Fruit fly (Drosophila melanogaster) whole organism, adult: ENCODE data around the gene hng2.

Experiments used
- CG11617 ChIP-seq: fragments of 200-800 bp; sonication (Bioruptor generic); optimal IDR thresholded peaks from 2 replicates; lab custom pipeline; 2017; ENCODE audit warnings: mild to moderate bottlenecking, missing biosample characterization, missing genetic modification reagents, missing genetic modification characterization
- CG12768 ChIP-seq: fragments of 200-800 bp; sonication (Bioruptor generic); optimal IDR thresholded peaks from 2 replicates; lab custom pipeline; 2017; ENCODE audit warnings: missing biosample characterization, missing genetic modification characterization, mild to moderate bottlenecking, moderate library complexity, missing genetic modification reagents
- CG14711 ChIP-seq: fragments of 200-800 bp; sonication (Bioruptor generic); optimal IDR thresholded peaks from 2 replicates; lab custom pipeline; 2018; ENCODE audit warnings: missing biosample characterization, mild to moderate bottlenecking, missing genetic modification characterization, moderate library complexity
- CG1620 ChIP-seq: fragments of 200-800 bp; sonication (Bioruptor generic); optimal IDR thresholded peaks from 2 replicates; lab custom pipeline; 2016; ENCODE audit warnings: missing biosample characterization, missing genetic modification characterization
- CG33017 ChIP-seq: fragments of 200-800 bp; sonication (Bioruptor generic); optimal IDR thresholded peaks from 2 replicates; lab custom pipeline; 2018; ENCODE audit warnings: missing biosample characterization, mild to moderate bottlenecking, missing genetic modification characterization, moderate library complexity
- CG5204 ChIP-seq: fragments of 200-800 bp; sonication (Bioruptor generic); optimal IDR thresholded peaks from 2 replicates; lab custom pipeline; 2016; ENCODE audit warnings: missing biosample characterization, missing genetic modification characterization
- CG7045 ChIP-seq: fragments of 200-800 bp; sonication (Bioruptor generic); optimal IDR thresholded peaks from 2 replicates; lab custom pipeline; 2017; ENCODE audit warnings: missing biosample characterization, mild to moderate bottlenecking, missing genetic modification characterization
- CG7101 ChIP-seq: fragments of 200-800 bp; sonication (Bioruptor generic); optimal IDR thresholded peaks from 2 replicates; lab custom pipeline; 2018; ENCODE audit warnings: missing biosample characterization, mild to moderate bottlenecking, missing genetic modification characterization, moderate library complexity
- Clk ChIP-seq: fragments of 200-800 bp; sonication (Bioruptor generic); optimal IDR thresholded peaks from 2 replicates; lab custom pipeline; 2017; ENCODE audit warnings: missing biosample characterization, missing genetic modification characterization
- Crg-1 ChIP-seq: fragments of 200-800 bp; sonication (Bioruptor generic); optimal IDR thresholded peaks from 2 replicates; lab custom pipeline; 2016; ENCODE audit warnings: missing biosample characterization, missing genetic modification characterization
- Hr96 ChIP-seq: fragments of 200-800 bp; sonication (Bioruptor generic); optimal IDR thresholded peaks from 2 replicates; lab custom pipeline; 2016; ENCODE audit warnings: missing biosample characterization, missing genetic modification characterization
- Mnt ChIP-seq: fragments of 200-800 bp; sonication (Bioruptor generic); optimal IDR thresholded peaks from 2 replicates; lab custom pipeline; 2016; ENCODE audit warnings: missing biosample characterization, mild to moderate bottlenecking, missing genetic modification characterization
- bab1 ChIP-seq: fragments of 200-800 bp; sonication (Bioruptor generic); optimal IDR thresholded peaks from 3 replicates; lab custom pipeline; 2019; ENCODE audit warnings: missing biosample characterization, mild to moderate bottlenecking, missing genetic modification characterization, moderate library complexity
- cic ChIP-seq: fragments of 200-800 bp; sonication (Bioruptor generic); optimal IDR thresholded peaks from 2 replicates; lab custom pipeline; 2017; ENCODE audit warnings: missing biosample characterization, mild to moderate bottlenecking, missing genetic modification characterization, moderate library complexity
- cnc ChIP-seq, 2 experiments: fragments of >200 bp; optimal IDR thresholded peaks; 2 replicates each; lab custom pipeline; 2017
- kay ChIP-seq: fragments of 200-800 bp; sonication (Bioruptor generic); peaks from one replicate; lab custom pipeline; 2016; ENCODE audit warnings: missing biosample characterization, missing genetic modification characterization, borderline replicate concordance
- ovo ChIP-seq: fragments of 200-800 bp; sonication (Bioruptor generic); optimal IDR thresholded peaks from 2 replicates; lab custom pipeline; 2016; ENCODE audit warnings: missing biosample characterization, missing genetic modification characterization
- pad ChIP-seq: fragments of 200-800 bp; sonication (Bioruptor generic); optimal IDR thresholded peaks from 3 replicates; lab custom pipeline; 2017; ENCODE audit warnings: missing biosample characterization, missing genetic modification characterization, mild to moderate bottlenecking, moderate library complexity, missing genetic modification reagents
- tj ChIP-seq: fragments of 200-800 bp; sonication (Bioruptor generic); optimal IDR thresholded peaks from 3 replicates; lab custom pipeline; 2017; ENCODE audit warnings: missing biosample characterization, mild to moderate bottlenecking, missing genetic modification characterization, moderate library complexity
- toe ChIP-seq: fragments of 200-800 bp; sonication (Bioruptor generic); optimal IDR thresholded peaks from 2 replicates; lab custom pipeline; 2016; ENCODE audit warnings: missing biosample characterization, missing genetic modification characterization

Gene hng2

dm6 chr3R:8847096-8847639 lies 41.0 kb downstream of the hng2 start:
- peak; percentile 37 for TF ChIP-seq pad (GFP tag; lab: Kevin White, UChicago)
- TF ChIP-seq Crg-1 = no peak
- no peak for TF ChIP-seq CG33017 (tag; lab: Kevin White, UChicago)
- TF ChIP-seq ovo = no peak
- TF ChIP-seq kay = no peak
- TF ChIP-seq CG5204 (GFP tag; lab: Kevin White, UChicago) = no peak
- TF ChIP-seq bab1 = peak; percentile 50
- no peak for TF ChIP-seq CG12768 (GFP tag; lab: Kevin White, UChicago)
- no peak for TF ChIP-seq Clk
- TF ChIP-seq tj (GFP tag; lab: Kevin White, UChicago) = peak; percentile 99
- no peak for TF ChIP-seq Hr96 (GFP tag; lab: Kevin White, UChicago)
- TF ChIP-seq CG7101 (tag; lab: Kevin White, UChicago) = peak; percentile 28
- TF ChIP-seq CG14711 (tag; lab: Kevin White, UChicago) = peak; percentile 45
- no peak for TF ChIP-seq cic (GFP tag; lab: Kevin White, UChicago)
- TF ChIP-seq cnc (optimal IDR thresholded peaks at IDR 0.05; lab: Kevin White, UChicago) = no peak
- TF ChIP-seq CG11617 (GFP tag; lab: Kevin White, UChicago) = no peak
- no peak for TF ChIP-seq toe (GFP tag; lab: Kevin White, UChicago)
- no peak for TF ChIP-seq CG1620
- no peak for TF ChIP-seq Mnt (GFP tag; lab: Kevin White, UChicago)
- TF ChIP-seq CG7045 (GFP tag; lab: Kevin White, UChicago) = no peak

dm6 chr3R:8848190-8848589 lies 42.1 kb downstream of the hng2 start:
- TF ChIP-seq Crg-1 = no peak
- TF ChIP-seq tj (GFP tag; lab: Kevin White, UChicago) = peak; percentile 4

dm6 chr3R:8849373-8850228 lies 43.5 kb downstream of the hng2 start:
- TF ChIP-seq Clk (no peak), CG11617 (GFP tag; lab: Kevin White, UChicago) (no peak), CG7045 (GFP tag; lab: Kevin White, UChicago) (no peak)

dm6 chr3R:8850616-8851015 lies 44.5 kb downstream of the hng2 start:
- no peak for TF ChIP-seq kay
- no peak for TF ChIP-seq toe (GFP tag; lab: Kevin White, UChicago)
- no peak for TF ChIP-seq cic (GFP tag; lab: Kevin White, UChicago)
- TF ChIP-seq tj (GFP tag; lab: Kevin White, UChicago) = no peak
- no peak for TF ChIP-seq CG12768 (GFP tag; lab: Kevin White, UChicago)
- TF ChIP-seq Crg-1 = no peak
- no peak for TF ChIP-seq CG11617 (GFP tag; lab: Kevin White, UChicago)
- TF ChIP-seq CG7045 (GFP tag; lab: Kevin White, UChicago) = no peak
- no peak for TF ChIP-seq CG14711 (tag; lab: Kevin White, UChicago)
- no peak for TF ChIP-seq Mnt (GFP tag; lab: Kevin White, UChicago)
- TF ChIP-seq CG1620 = no peak
- TF ChIP-seq ovo = no peak
- no peak for TF ChIP-seq Hr96 (GFP tag; lab: Kevin White, UChicago)
- no peak for TF ChIP-seq CG5204 (GFP tag; lab: Kevin White, UChicago)
- no peak for TF ChIP-seq Clk
- TF ChIP-seq cnc (optimal IDR thresholded peaks at IDR 0.05; lab: Kevin White, UChicago) = no peak
- TF ChIP-seq CG33017 (tag; lab: Kevin White, UChicago) = no peak
- no peak for TF ChIP-seq bab1
- TF ChIP-seq CG7101 (tag; lab: Kevin White, UChicago) = no peak
- TF ChIP-seq pad (GFP tag; lab: Kevin White, UChicago) = no peak

dm6 chr3R:8853197-8853596 lies 47.1 kb downstream of the hng2 start:
- TF ChIP-seq kay = peak; percentile 40
- no peak for TF ChIP-seq CG1620

dm6 chr3R:8853706-8854105 lies 47.6 kb downstream of the hng2 start:
- no peak for TF ChIP-seq tj (GFP tag; lab: Kevin White, UChicago)
- TF ChIP-seq kay = peak; percentile 65

dm6 chr3R:8854619-8855206 lies 48.6 kb downstream of the hng2 start:
- TF ChIP-seq cic (GFP tag; lab: Kevin White, UChicago) (no peak), tj (GFP tag; lab: Kevin White, UChicago) (no peak), cnc (optimal IDR thresholded peaks at IDR 0.05; lab: Kevin White, UChicago) (no peak), Hr96 (GFP tag; lab: Kevin White, UChicago) (no peak), CG5204 (GFP tag; lab: Kevin White, UChicago) (no peak), bab1 (no peak), Mnt (GFP tag; lab: Kevin White, UChicago) (no peak)
